Worm (Caenorhabditis elegans): ENCODE results near the gene hsp-17.

DNA sequence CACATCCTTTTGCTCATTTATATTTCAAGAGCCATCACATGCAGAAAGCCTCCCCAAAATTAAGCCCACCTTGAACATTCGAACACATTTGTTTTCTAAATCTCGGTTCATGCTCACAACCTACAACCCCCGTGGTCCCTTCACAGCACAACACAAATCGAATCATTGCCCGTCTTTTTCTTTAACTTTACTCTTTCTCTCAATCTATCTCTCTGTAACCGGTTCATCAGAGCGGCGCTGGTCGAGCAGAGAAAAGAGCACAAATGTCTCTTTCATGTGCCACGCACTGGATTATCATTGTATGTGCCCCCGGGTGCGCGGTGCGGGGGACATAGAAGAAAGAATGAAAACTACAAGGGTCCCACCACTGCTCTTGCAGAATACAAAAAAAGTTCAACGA is 49.6 kb upstream of the hsp-17 start:
- TF ChIP-seq W03F9.2 (tag; optimal IDR thresholded peaks at IDR 0.05) (no peak), dao-5 (tag; optimal IDR thresholded peaks at IDR 0.05) (no peak), him-1 (tag; optimal IDR thresholded peaks at IDR 0.05) (no peak)
